Worm (Caenorhabditis elegans) whole organism, L2 larva: ENCODE data around the gene F10G7.5.
A peak's percentile ranks its signal among the peaks of the same experiment; 100 is the strongest.

Source experiments
- egl-27 ChIP-seq: sonication (generic microtip); optimal IDR thresholded peaks from 3 replicates; lab custom pipeline; 2017; ENCODE audit warnings: missing biosample characterization, missing genetic modification reagents, missing genetic modification characterization
- fos-1 ChIP-seq: fragments of 150-350 bp; optimal IDR thresholded peaks from 2 replicates; lab custom pipeline; 2014; ENCODE audit warnings: missing biosample characterization, missing genetic modification characterization
- mbf-1 ChIP-seq: sonication (generic microtip); optimal IDR thresholded peaks from 2 replicates; lab custom pipeline; 2017; ENCODE audit warnings: missing biosample characterization, missing genetic modification characterization
- mdl-1 ChIP-seq, 2 experiments: fragments of 150-350 bp in 1 of 2; sonication (generic microtip) in 1 of 2; optimal IDR thresholded peaks; 2 replicates each; lab custom pipeline; 2017; ENCODE audit warnings: missing biosample characterization in 2 of 2, missing genetic modification characterization in 2 of 2
- nhr-11 ChIP-seq: fragments of 150-350 bp; optimal IDR thresholded peaks from 2 replicates; lab custom pipeline; 2014; ENCODE audit warnings: missing biosample characterization, missing genetic modification characterization
- unc-39 ChIP-seq: fragments of 150-350 bp; optimal IDR thresholded peaks from 2 replicates; lab custom pipeline; 2014; ENCODE audit warnings: missing biosample characterization, missing genetic modification characterization

ce11 chrII:4739984-4740462 lies 46.8 kb downstream of the F10G7.5 start, which contains the start of gene eas-1:
- peak; percentile 40 for TF ChIP-seq fos-1 (tag; lab: Kevin White, UChicago)
- TF ChIP-seq unc-39, result no peak
- TF ChIP-seq egl-27 (tag; lab: Kevin White, UChicago), result no peak
- peak; percentile 73 to 88 for TF ChIP-seq mdl-1 (tag; optimal IDR thresholded peaks at IDR 0.05; lab: Kevin White, UChicago)
- TF ChIP-seq mbf-1 (tag; lab: Kevin White, UChicago), result no peak
- no peak for TF ChIP-seq nhr-11 (tag; lab: Kevin White, UChicago)
